Fruit fly (Drosophila melanogaster) whole organism, wandering third instar larva: Measurements from ENCODE around the gene Dlc90F.

ENCODE experiments used
- Abd-B ChIP-seq: fragments of >200 bp; optimal IDR thresholded peaks from 2 replicates; lab custom pipeline; 2017; ENCODE audit warnings: missing biosample characterization, missing genetic modification characterization
- CG32264 ChIP-seq: fragments of 200-800 bp; sonication (Bioruptor generic); optimal IDR thresholded peaks from 2 replicates; lab custom pipeline; 2016; ENCODE audit warnings: missing biosample characterization, missing genetic modification characterization
- CrebA ChIP-seq: fragments of 200-800 bp; sonication (Bioruptor generic); optimal IDR thresholded peaks from 2 replicates; lab custom pipeline; 2016; ENCODE audit warnings: missing biosample characterization, mild to moderate bottlenecking, missing genetic modification characterization, borderline replicate concordance
- Dfd ChIP-seq: fragments of >200 bp; optimal IDR thresholded peaks from 2 replicates; lab custom pipeline; 2017; ENCODE audit warnings: missing biosample characterization, missing genetic modification characterization
- Dif ChIP-seq: fragments of 200-275, 200-300 bp; sonication (Bioruptor generic); optimal IDR thresholded peaks from 2 replicates; lab custom pipeline; 2018; ENCODE audit warnings: missing biosample characterization, missing genetic modification characterization; ENCODE audit not compliant: partially characterized antibody
- GATAd ChIP-seq: sonication (Bioruptor generic); optimal IDR thresholded peaks from 2 replicates; lab custom pipeline; 2016; ENCODE audit warnings: missing biosample characterization, missing genetic modification characterization
- HLH106 ChIP-seq: fragments of 200-800 bp; optimal IDR thresholded peaks from 3 replicates; lab custom pipeline; 2019; ENCODE audit warnings: missing biosample characterization, mild to moderate bottlenecking, missing genetic modification characterization, moderate library complexity
- Hnf4 ChIP-seq: fragments of 200-800 bp; sonication (Bioruptor generic); optimal IDR thresholded peaks from 2 replicates; lab custom pipeline; 2016; ENCODE audit warnings: missing biosample characterization, mild to moderate bottlenecking, missing genetic modification characterization
- Hr78 ChIP-seq: fragments of >200 bp; optimal IDR thresholded peaks from 2 replicates; lab custom pipeline; 2017; ENCODE audit warnings: missing biosample characterization, missing genetic modification characterization
- Hr83 ChIP-seq: fragments of 200-300 bp; sonication (Bioruptor generic); optimal IDR thresholded peaks from 2 replicates; lab custom pipeline; 2016; ENCODE audit warnings: missing biosample characterization, mild to moderate bottlenecking, missing genetic modification characterization, moderate library complexity; ENCODE audit not compliant: poor library complexity, severe bottlenecking
- Jra ChIP-seq: sonication (Bioruptor generic); optimal IDR thresholded peaks from 2 replicates; lab custom pipeline; 2016; ENCODE audit warnings: missing biosample characterization, missing genetic modification characterization
- Mio ChIP-seq: sonication (Bioruptor generic); optimal IDR thresholded peaks from 2 replicates; lab custom pipeline; 2016; ENCODE audit warnings: missing biosample characterization, missing genetic modification characterization
- Myc ChIP-seq: fragments of >200 bp; optimal IDR thresholded peaks from 2 replicates; lab custom pipeline; 2017
- Rel ChIP-seq, 2 experiments: fragments of 200-800 bp; sonication (Bioruptor generic) in 1 of 2; optimal IDR thresholded peaks; 2 replicates in 1 of 2; 3 replicates in 1 of 2; lab custom pipeline; 2016 to 2019; ENCODE audit warnings: mild to moderate bottlenecking in 2 of 2, missing biosample characterization in 2 of 2, missing genetic modification characterization in 2 of 2, moderate library complexity in 1 of 2
- Sp1 ChIP-seq: fragments of 200-800 bp; sonication (Bioruptor generic); optimal IDR thresholded peaks from 3 replicates; lab custom pipeline; 2019; ENCODE audit warnings: missing biosample characterization, mild to moderate bottlenecking, missing genetic modification characterization, moderate library complexity
- Vsx2 ChIP-seq: fragments of 200-300, 225-300 bp; sonication (Bioruptor generic); optimal IDR thresholded peaks from 2 replicates; lab custom pipeline; 2018; ENCODE audit warnings: missing biosample characterization, missing genetic modification characterization; ENCODE audit not compliant: partially characterized antibody
- br ChIP-seq: fragments of 200-800 bp; sonication (Bioruptor generic); optimal IDR thresholded peaks from 2 replicates; lab custom pipeline; 2016; ENCODE audit warnings: missing biosample characterization, missing genetic modification characterization
- brk ChIP-seq: fragments of 200-800 bp; sonication (Bioruptor generic); optimal IDR thresholded peaks from 2 replicates; lab custom pipeline; 2016; ENCODE audit warnings: missing biosample characterization, mild to moderate bottlenecking, missing genetic modification characterization
- dl ChIP-seq, 2 experiments: fragments of 175-275, 200-275 bp in 1 of 2; fragments of 200-275 bp in 1 of 2; sonication (Bioruptor generic); optimal IDR thresholded peaks; lab custom pipeline; 2018; ENCODE audit warnings: mild to moderate bottlenecking in 2 of 2, missing biosample characterization in 2 of 2, missing genetic modification characterization in 2 of 2, moderate library complexity in 2 of 2; ENCODE audit not compliant: partially characterized antibody in 2 of 2, insufficient read depth in 1 of 2
- dmrt93B ChIP-seq: fragments of 200-800 bp; sonication (Bioruptor generic); optimal IDR thresholded peaks from 2 replicates; lab custom pipeline; 2018; ENCODE audit warnings: missing biosample characterization, mild to moderate bottlenecking, missing genetic modification characterization
- dsf ChIP-seq: sonication (Bioruptor generic); optimal IDR thresholded peaks from 2 replicates; lab custom pipeline; 2016; ENCODE audit warnings: missing biosample characterization, missing genetic modification characterization, borderline replicate concordance
- ey ChIP-seq: fragments of 200-800 bp; sonication (Bioruptor generic); optimal IDR thresholded peaks from 2 replicates; lab custom pipeline; 2016; ENCODE audit warnings: missing biosample characterization, missing genetic modification characterization
- foxo ChIP-seq, 2 experiments: fragments of 200-800 bp; sonication (Bioruptor generic); optimal IDR thresholded peaks; 2 replicates in 1 of 2; 3 replicates in 1 of 2; lab custom pipeline; 2016 to 2017; ENCODE audit warnings: missing biosample characterization in 2 of 2, missing genetic modification characterization in 2 of 2
- fru ChIP-seq: fragments of 200-800 bp; sonication (Bioruptor generic); optimal IDR thresholded peaks from 3 replicates; lab custom pipeline; 2016; ENCODE audit warnings: missing biosample characterization, mild to moderate bottlenecking, missing genetic modification characterization
- h ChIP-seq: fragments of 200-800 bp; sonication (Bioruptor generic); optimal IDR thresholded peaks from 3 replicates; lab custom pipeline; 2016; ENCODE audit warnings: missing biosample characterization, mild to moderate bottlenecking, missing genetic modification characterization
- lola ChIP-seq: fragments of >200 bp; optimal IDR thresholded peaks from 2 replicates; lab custom pipeline; 2017; ENCODE audit warnings: missing biosample characterization, missing genetic modification characterization
- pan ChIP-seq: fragments of >200 bp; optimal IDR thresholded peaks from 2 replicates; lab custom pipeline; 2017
- psq ChIP-seq: fragments of 200-800 bp; sonication (Bioruptor generic); optimal IDR thresholded peaks from 3 replicates; lab custom pipeline; 2017; ENCODE audit warnings: missing biosample characterization, mild to moderate bottlenecking, missing genetic modification characterization, moderate library complexity
- rgr ChIP-seq: fragments of 200-800 bp; sonication (Bioruptor generic); optimal IDR thresholded peaks from 3 replicates; lab custom pipeline; 2016; ENCODE audit warnings: missing biosample characterization, mild to moderate bottlenecking, missing genetic modification characterization
- sage ChIP-seq: fragments of 200-800 bp; sonication (Bioruptor generic); optimal IDR thresholded peaks from 2 replicates; lab custom pipeline; 2016; ENCODE audit warnings: missing biosample characterization, mild to moderate bottlenecking, missing genetic modification characterization
- sv ChIP-seq: fragments of 200-800 bp; sonication (Bioruptor generic); optimal IDR thresholded peaks from 3 replicates; lab custom pipeline; 2016; ENCODE audit warnings: missing biosample characterization, missing genetic modification characterization
- tai ChIP-seq: sonication (Bioruptor generic); optimal IDR thresholded peaks from 2 replicates; lab custom pipeline; 2016; ENCODE audit warnings: missing biosample characterization, missing genetic modification characterization
- usp ChIP-seq: fragments of >200 bp; optimal IDR thresholded peaks from 2 replicates; lab custom pipeline; 2017; ENCODE audit warnings: missing biosample characterization, missing genetic modification characterization
- woc ChIP-seq: sonication (Bioruptor generic); optimal IDR thresholded peaks from 2 replicates; lab custom pipeline; 2016; ENCODE audit warnings: missing biosample characterization, mild to moderate bottlenecking, missing genetic modification characterization

Gene Dlc90F

dm6 chr3R:18301569-18301968, 2.5 kb downstream of the Dlc90F start, which contains the start of gene Polr1E:
TSS of gene Polr1E (minus strand) at chr3R:18301728.
- TF ChIP-seq ey (GFP tag; lab: Kevin White, UChicago) (no peak), Myc (lab: Kevin White, UChicago) (peak; percentile 18), Vsx2 (GFP tag; lab: Kevin White, UChicago) (peak; percentile 33), dl (GFP tag; optimal IDR thresholded peaks at IDR 0.05; lab: Kevin White, UChicago; ENCODE audit: insufficient read depth in 1 of 2, partially characterized antibody in 2 of 2) (peak in 1 of 2 experiments; percentile 9), Dif (GFP tag; lab: Kevin White, UChicago) (peak; percentile 79)

dm6 chr3R:18302749-18303148, 3.7 kb downstream of the Dlc90F start, which contains the start of gene CG7126:
TSS of gene CG7126 (minus strand) at chr3R:18302849.
- TF ChIP-seq dmrt93B (GFP tag; lab: Kevin White, UChicago): no peak
- TF ChIP-seq Rel (GFP tag; optimal IDR thresholded peaks at IDR 0.05; lab: Kevin White, UChicago): no peak
- TF ChIP-seq Rel (tag; optimal IDR thresholded peaks at IDR 0.05; lab: Kevin White, UChicago): no peak
- no peak for TF ChIP-seq CG32264 (GFP tag; lab: Kevin White, UChicago)
- no peak for TF ChIP-seq HLH106 (tag; lab: Kevin White, UChicago)
- TF ChIP-seq h (GFP tag; lab: Kevin White, UChicago): no peak
- no peak for TF ChIP-seq br
- TF ChIP-seq dsf (GFP tag; lab: Kevin White, UChicago): no peak
- no peak for TF ChIP-seq brk (GFP tag; lab: Kevin White, UChicago)
- no peak for TF ChIP-seq Hr78
- TF ChIP-seq CrebA: no peak
- no peak for TF ChIP-seq usp
- TF ChIP-seq ey (GFP tag; lab: Kevin White, UChicago): no peak
- no peak for TF ChIP-seq Abd-B
- no peak for TF ChIP-seq sage
- TF ChIP-seq foxo (GFP tag; optimal IDR thresholded peaks at IDR 0.05; lab: Kevin White, UChicago): no peak

dm6 chr3R:18309910-18310309, 10.9 kb downstream of the Dlc90F start:
- TF ChIP-seq psq (GFP tag; lab: Kevin White, UChicago) (peak; percentile 26), woc (no peak)

dm6 chr3R:18310766-18311367, 11.8 kb downstream of the Dlc90F start:
- TF ChIP-seq br: peak; percentile 9
- TF ChIP-seq brk (GFP tag; lab: Kevin White, UChicago): no peak
- no peak for TF ChIP-seq Mio
- TF ChIP-seq tai (GFP tag; lab: Kevin White, UChicago): no peak
- TF ChIP-seq usp: no peak
- no peak for TF ChIP-seq Dfd (GFP tag; lab: Kevin White, UChicago)
- peak; percentile 63 for TF ChIP-seq Dif (GFP tag; lab: Kevin White, UChicago)
- no peak for TF ChIP-seq pan (lab: Kevin White, UChicago)
- TF ChIP-seq psq (GFP tag; lab: Kevin White, UChicago): peak; percentile 41
- no peak for TF ChIP-seq lola
- no peak for TF ChIP-seq Rel (GFP tag; optimal IDR thresholded peaks at IDR 0.05; lab: Kevin White, UChicago)
- TF ChIP-seq Rel (tag; optimal IDR thresholded peaks at IDR 0.05; lab: Kevin White, UChicago): peak; percentile 24
- TF ChIP-seq dmrt93B (GFP tag; lab: Kevin White, UChicago): no peak
- TF ChIP-seq fru (GFP tag; lab: Kevin White, UChicago): peak; percentile 0
- no peak for TF ChIP-seq sage
- TF ChIP-seq dl (GFP tag; optimal IDR thresholded peaks at IDR 0.05; lab: Kevin White, UChicago; ENCODE audit: insufficient read depth in 1 of 2, partially characterized antibody in 2 of 2): peak in 1 of 2 experiments; percentile 23
- TF ChIP-seq HLH106 (tag; lab: Kevin White, UChicago): peak; percentile 68
- TF ChIP-seq Hr83 (GFP tag; lab: Kevin White, UChicago): no peak

- no peak for TF ChIP-seq Jra (GFP tag; lab: Kevin White, UChicago)
- TF ChIP-seq Vsx2 (GFP tag; lab: Kevin White, UChicago): no peak
- peak; percentile 75 for TF ChIP-seq Dif (GFP tag; lab: Kevin White, UChicago)
- TF ChIP-seq psq (GFP tag; lab: Kevin White, UChicago): peak; percentile 67
- TF ChIP-seq ey (GFP tag; lab: Kevin White, UChicago): no peak
- no peak for TF ChIP-seq Dfd (GFP tag; lab: Kevin White, UChicago)
- TF ChIP-seq br: no peak
- TF ChIP-seq CG32264 (GFP tag; lab: Kevin White, UChicago): no peak
- TF ChIP-seq GATAd: no peak
- peak; percentile 23 for TF ChIP-seq fru (GFP tag; lab: Kevin White, UChicago)
- no peak for TF ChIP-seq Mio
- no peak for TF ChIP-seq Rel (GFP tag; optimal IDR thresholded peaks at IDR 0.05; lab: Kevin White, UChicago)
- TF ChIP-seq Rel (tag; optimal IDR thresholded peaks at IDR 0.05; lab: Kevin White, UChicago): no peak
- peak; percentile 27 for TF ChIP-seq woc
- TF ChIP-seq pan (lab: Kevin White, UChicago): no peak
- no peak for TF ChIP-seq CrebA
- no peak for TF ChIP-seq dmrt93B (GFP tag; lab: Kevin White, UChicago)
- TF ChIP-seq foxo (GFP tag; optimal IDR thresholded peaks at IDR 0.05; lab: Kevin White, UChicago): peak in 1 of 2 experiments; percentile 52
- no peak for TF ChIP-seq Hr78
- peak; percentile 60 for TF ChIP-seq HLH106 (tag; lab: Kevin White, UChicago)
- TF ChIP-seq brk (GFP tag; lab: Kevin White, UChicago): no peak
- no peak for TF ChIP-seq sv (GFP tag; lab: Kevin White, UChicago)
- TF ChIP-seq dl (GFP tag; optimal IDR thresholded peaks at IDR 0.05; lab: Kevin White, UChicago; ENCODE audit: insufficient read depth in 1 of 2, partially characterized antibody in 2 of 2): peak in 1 of 2 experiments; percentile 46
- TF ChIP-seq tai (GFP tag; lab: Kevin White, UChicago): no peak
- TF ChIP-seq h (GFP tag; lab: Kevin White, UChicago): no peak
- TF ChIP-seq Hnf4 (GFP tag; lab: Kevin White, UChicago): no peak
- TF ChIP-seq Hr83 (GFP tag; lab: Kevin White, UChicago): peak; percentile 73
- peak; percentile 80 for TF ChIP-seq Sp1 (GFP tag; lab: Kevin White, UChicago)
- TF ChIP-seq rgr (GFP tag; lab: Kevin White, UChicago): peak; percentile 11
- TF ChIP-seq sage: no peak
Measured at dm6 chr3R:18311368-18311919, 12.4 kb downstream of the Dlc90F start.
